Fruit fly (Drosophila melanogaster) whole organism, pupa: Measurements from ENCODE around the gene CG32263.

ENCODE experiments used
- CG13204 ChIP-seq: fragments of 200-800 bp; sonication (Bioruptor generic); optimal IDR thresholded peaks from 2 replicates; lab custom pipeline; 2018; ENCODE audit warnings: missing biosample characterization, mild to moderate bottlenecking, missing genetic modification characterization, moderate library complexity
- CG15710 ChIP-seq: fragments of 200-800 bp; sonication (Bioruptor generic); optimal IDR thresholded peaks from 2 replicates; lab custom pipeline; 2018; ENCODE audit warnings: missing biosample characterization, mild to moderate bottlenecking, missing genetic modification characterization, moderate library complexity
- CG17806 ChIP-seq: fragments of 200-800 bp; sonication (Bioruptor generic); optimal IDR thresholded peaks from 2 replicates; lab custom pipeline; 2018; ENCODE audit warnings: missing biosample characterization, mild to moderate bottlenecking, missing genetic modification characterization, moderate library complexity
- CG34367 ChIP-seq: fragments of 200-800 bp; sonication (Bioruptor generic); optimal IDR thresholded peaks from 2 replicates; lab custom pipeline; 2018; ENCODE audit warnings: missing biosample characterization, mild to moderate bottlenecking, missing genetic modification characterization
- CG4496 ChIP-seq: fragments of 200-800 bp; sonication (Bioruptor generic); IDR thresholded peaks from 3 replicates; pipeline ENCODE4 v1.3.6; 2022; ENCODE audit warnings: missing biosample characterization, missing genetic modification characterization
- CG9948 ChIP-seq: fragments of 200-800 bp; sonication (Bioruptor generic); optimal IDR thresholded peaks from 2 replicates; lab custom pipeline; 2018; ENCODE audit warnings: missing biosample characterization, mild to moderate bottlenecking, missing genetic modification characterization, moderate library complexity
- D1 ChIP-seq: fragments of 200-800 bp; sonication (Bioruptor generic); optimal IDR thresholded peaks from 2 replicates; lab custom pipeline; 2018; ENCODE audit warnings: missing biosample characterization, mild to moderate bottlenecking, missing genetic modification characterization, moderate library complexity
- EcR ChIP-seq: fragments of 200-800 bp; sonication (Bioruptor generic); optimal IDR thresholded peaks from 3 replicates; lab custom pipeline; 2019; ENCODE audit warnings: missing biosample characterization, missing genetic modification characterization, mild to moderate bottlenecking, moderate library complexity, missing genetic modification reagents
- Pif1A ChIP-seq: fragments of 200-800 bp; sonication (Bioruptor generic); optimal IDR thresholded peaks from 3 replicates; lab custom pipeline; 2016; ENCODE audit warnings: missing biosample characterization, missing genetic modification characterization
- Snoo ChIP-seq: fragments of 200-800 bp; sonication (Bioruptor generic); optimal IDR thresholded peaks from 3 replicates; lab custom pipeline; 2017; ENCODE audit warnings: missing biosample characterization, mild to moderate bottlenecking, missing genetic modification characterization, inconsistent platforms
- fd96Ca ChIP-seq: fragments of 200-800 bp; sonication (Bioruptor generic); IDR thresholded peaks from 3 replicates; pipeline ENCODE4 v1.3.6; 2022; ENCODE audit warnings: missing biosample characterization, missing genetic modification characterization
- gl ChIP-seq: fragments of 200-800 bp; sonication (Bioruptor generic); optimal IDR thresholded peaks from 2 replicates; lab custom pipeline; 2018; ENCODE audit warnings: missing biosample characterization, mild to moderate bottlenecking, missing genetic modification characterization
- rn ChIP-seq: fragments of 200-800 bp; sonication (Bioruptor generic); IDR thresholded peaks from 2 replicates; pipeline ENCODE4 v1.3.6; 2022; ENCODE audit warnings: missing biosample characterization, missing genetic modification characterization

dm6 chr3L:3766704-3767103, 44.2 kb downstream of the CG32263 start:
- TF ChIP-seq CG13204 (no peak), fd96Ca (GFP tag; lab: Robert Waterston, UW) (no peak), gl (tag; lab: Kevin White, UChicago) (no peak), rn (GFP tag; lab: Robert Waterston, UW) (no peak), CG4496 (GFP tag; lab: Robert Waterston, UW) (no peak), EcR (no peak), Snoo (no peak), Pif1A (GFP tag; lab: Kevin White, UChicago) (no peak), CG34367 (tag; lab: Kevin White, UChicago) (no peak), CG15710 (no peak), CG9948 (tag; lab: Kevin White, UChicago) (no peak), CG17806 (no peak), D1 (tag; lab: Kevin White, UChicago) (peak; percentile 12)
